Fruit fly (Drosophila melanogaster) whole organism, embryonic: ENCODE measurements around the gene CG10597.

Source experiments
- B-H1 ChIP-seq: fragments of 200-800 bp; sonication (Bioruptor generic); IDR thresholded peaks from 3 replicates; pipeline ENCODE4 v1.3.6; 2022; ENCODE audit warnings: missing biosample characterization, missing genetic modification characterization
- BEAF-32 ChIP-seq: fragments of 200-800 bp; sonication (Bioruptor generic); optimal IDR thresholded peaks from 3 replicates; lab custom pipeline; 2017; ENCODE audit warnings: missing biosample characterization, missing genetic modification characterization, mild to moderate bottlenecking, moderate library complexity, missing genetic modification reagents
- Bteb2 ChIP-seq: fragments of 200-800 bp; sonication (Bioruptor generic); optimal IDR thresholded peaks from 2 replicates; lab custom pipeline; 2016; ENCODE audit warnings: missing biosample characterization, missing genetic modification characterization
- CG10267 ChIP-seq: fragments of 200-800 bp; sonication (Bioruptor generic); optimal IDR thresholded peaks from 2 replicates; lab custom pipeline; 2018; ENCODE audit warnings: missing biosample characterization, mild to moderate bottlenecking, missing genetic modification characterization, moderate library complexity
- CG10321 ChIP-seq: fragments of 200-800 bp; sonication (Bioruptor generic); IDR thresholded peaks from 2 replicates; pipeline ENCODE4 v1.3.6; 2022; ENCODE audit warnings: missing biosample characterization, missing genetic modification characterization
- CG10979 ChIP-seq: fragments of 200-800 bp; sonication (Bioruptor generic); optimal IDR thresholded peaks from 2 replicates; lab custom pipeline; 2018; ENCODE audit warnings: missing biosample characterization, mild to moderate bottlenecking, missing genetic modification characterization, moderate library complexity
- CG11456 ChIP-seq: fragments of 200-800 bp; sonication (Bioruptor generic); IDR thresholded peaks from 3 replicates; pipeline ENCODE4 v1.3.6; 2022; ENCODE audit warnings: missing biosample characterization, missing genetic modification characterization
- CG11695 ChIP-seq: fragments of 200-800 bp; sonication (Bioruptor generic); IDR thresholded peaks from 3 replicates; pipeline ENCODE4 v1.3.6; 2022; ENCODE audit warnings: missing biosample characterization, missing genetic modification characterization
- CG12071 ChIP-seq: fragments of 200-800 bp; sonication (Bioruptor generic); optimal IDR thresholded peaks from 3 replicates; lab custom pipeline; 2018; ENCODE audit warnings: missing biosample characterization, mild to moderate bottlenecking, missing genetic modification characterization
- CG12104 ChIP-seq: fragments of 200-800 bp; sonication (Bioruptor generic); optimal IDR thresholded peaks from 3 replicates; lab custom pipeline; 2016; ENCODE audit warnings: missing biosample characterization, missing genetic modification characterization
- CG1233 ChIP-seq: fragments of 200-800 bp; sonication (Bioruptor generic); optimal IDR thresholded peaks from 4 replicates; lab custom pipeline; 2018; ENCODE audit warnings: missing biosample characterization, mild to moderate bottlenecking, missing genetic modification characterization
- CG13775 ChIP-seq: fragments of 200-800 bp; sonication (Bioruptor generic); optimal IDR thresholded peaks from 3 replicates; lab custom pipeline; 2017; ENCODE audit warnings: missing biosample characterization, mild to moderate bottlenecking, missing genetic modification characterization
- CG1603 ChIP-seq: fragments of 200-800 bp; sonication (Bioruptor generic); optimal IDR thresholded peaks from 2 replicates; lab custom pipeline; 2019; ENCODE audit warnings: missing biosample characterization, mild to moderate bottlenecking, missing genetic modification characterization, moderate library complexity
- CG17912 ChIP-seq: fragments of 200-800 bp; sonication (Bioruptor generic); optimal IDR thresholded peaks from 2 replicates; lab custom pipeline; 2018; ENCODE audit warnings: missing biosample characterization, mild to moderate bottlenecking, missing genetic modification characterization
- CG18599 ChIP-seq: fragments of 200-800 bp; sonication (Bioruptor generic); optimal IDR thresholded peaks from 3 replicates; lab custom pipeline; 2017; ENCODE audit warnings: missing biosample characterization, missing genetic modification characterization, mild to moderate bottlenecking, moderate library complexity, missing genetic modification reagents
- CG2678 ChIP-seq: fragments of 200-800 bp; sonication (Bioruptor generic); optimal IDR thresholded peaks from 3 replicates; lab custom pipeline; 2019; ENCODE audit warnings: missing biosample characterization, mild to moderate bottlenecking, missing genetic modification characterization, moderate library complexity
- CG4424 ChIP-seq: fragments of 200-800 bp; sonication (Bioruptor generic); optimal IDR thresholded peaks from 3 replicates; lab custom pipeline; 2016; ENCODE audit warnings: missing biosample characterization, missing genetic modification characterization
- CG4854 ChIP-seq: fragments of 200-800 bp; sonication (Bioruptor generic); optimal IDR thresholded peaks from 2 replicates; lab custom pipeline; 2016; ENCODE audit warnings: missing biosample characterization, missing genetic modification characterization, inconsistent platforms
- CG5180 ChIP-seq: fragments of 200-800 bp; sonication (Bioruptor generic); optimal IDR thresholded peaks from 3 replicates; lab custom pipeline; 2017; ENCODE audit warnings: missing biosample characterization, missing genetic modification characterization, mild to moderate bottlenecking, moderate library complexity, missing genetic modification reagents
- CG7745 ChIP-seq: fragments of 200-800 bp; sonication (Bioruptor generic); optimal IDR thresholded peaks from 2 replicates; lab custom pipeline; 2018; ENCODE audit warnings: missing biosample characterization, mild to moderate bottlenecking, missing genetic modification characterization, moderate library complexity
- CG8924 ChIP-seq: fragments of 200-800 bp; optimal IDR thresholded peaks from 3 replicates; lab custom pipeline; 2019; ENCODE audit warnings: missing biosample characterization, mild to moderate bottlenecking, missing genetic modification characterization, moderate library complexity
- CG8944 ChIP-seq: fragments of 200-800 bp; sonication (Bioruptor generic); optimal IDR thresholded peaks from 3 replicates; lab custom pipeline; 2016; ENCODE audit warnings: missing biosample characterization, missing genetic modification characterization
- Eip74EF ChIP-seq, 2 experiments: fragments of 200-800 bp in 1 of 2; fragments of >200 bp in 1 of 2; sonication (Bioruptor generic) in 1 of 2; optimal IDR thresholded peaks; 2 replicates each; lab custom pipeline; 2017 to 2019; ENCODE audit warnings: missing biosample characterization in 2 of 2, missing genetic modification characterization in 2 of 2, mild to moderate bottlenecking in 1 of 2, moderate library complexity in 1 of 2
- Hr3 ChIP-seq: fragments of 200-800 bp; sonication (Bioruptor generic); optimal IDR thresholded peaks from 3 replicates; lab custom pipeline; 2016; ENCODE audit warnings: missing biosample characterization, missing genetic modification characterization
- Nf-YA ChIP-seq: fragments of 200-800 bp; sonication (Bioruptor generic); IDR thresholded peaks from 2 replicates; pipeline ENCODE4 v1.3.6; 2022; ENCODE audit warnings: missing biosample characterization, missing genetic modification characterization
- Sox102F ChIP-seq: fragments of 200-800 bp; sonication (Bioruptor generic); optimal IDR thresholded peaks from 2 replicates; lab custom pipeline; 2018; ENCODE audit warnings: missing biosample characterization, mild to moderate bottlenecking, missing genetic modification characterization, moderate library complexity
- Sry-δ ChIP-seq: fragments of 200-800 bp; sonication (Bioruptor generic); optimal IDR thresholded peaks from 2 replicates; lab custom pipeline; 2016; ENCODE audit warnings: missing biosample characterization, missing genetic modification characterization
- Ssrp ChIP-seq: fragments of 200-800 bp; sonication (Bioruptor generic); optimal IDR thresholded peaks from 2 replicates; lab custom pipeline; 2018; ENCODE audit warnings: missing biosample characterization, mild to moderate bottlenecking, missing genetic modification characterization, moderate library complexity
- Tbp ChIP-seq: fragments of >200 bp; optimal IDR thresholded peaks from 2 replicates; lab custom pipeline; 2018; ENCODE audit warnings: missing biosample characterization, missing genetic modification characterization
- ab ChIP-seq: fragments of 200-800 bp; sonication (Bioruptor generic); optimal IDR thresholded peaks from 2 replicates; lab custom pipeline; 2016; ENCODE audit warnings: missing biosample characterization, missing genetic modification characterization
- bbx ChIP-seq: fragments of 200-800 bp; sonication (Bioruptor generic); IDR thresholded peaks from 2 replicates; pipeline ENCODE4 v1.3.6; 2022; ENCODE audit warnings: missing biosample characterization, missing genetic modification characterization; ENCODE audit not compliant: partially characterized antibody
- chm ChIP-seq: fragments of 200-800 bp; sonication (Bioruptor generic); IDR thresholded peaks from 2 replicates; pipeline ENCODE4 v1.3.6; 2022; ENCODE audit warnings: missing biosample characterization, missing genetic modification characterization
- crol ChIP-seq: fragments of 200-800 bp; sonication (Bioruptor generic); IDR thresholded peaks from 2 replicates; pipeline ENCODE4 v1.3.6; 2022; ENCODE audit warnings: missing biosample characterization, missing genetic modification characterization
- emc ChIP-seq: fragments of 200-800 bp; sonication (Bioruptor generic); optimal IDR thresholded peaks from 2 replicates; lab custom pipeline; 2016; ENCODE audit warnings: missing biosample characterization, missing genetic modification characterization
- ftz-f1 ChIP-seq: fragments of 200-800 bp; sonication (Bioruptor generic); optimal IDR thresholded peaks from 2 replicates; lab custom pipeline; 2016; ENCODE audit warnings: missing biosample characterization, missing genetic modification characterization
- grn ChIP-seq: fragments of 200-800 bp; sonication (Bioruptor generic); optimal IDR thresholded peaks from 3 replicates; lab custom pipeline; 2017; ENCODE audit warnings: missing biosample characterization, missing genetic modification characterization
- hkb ChIP-seq, 2 experiments: fragments of 200-800 bp in 1 of 2; fragments of >200 bp in 1 of 2; sonication (Bioruptor generic) in 1 of 2; IDR thresholded peaks in 1 of 2; optimal IDR thresholded peaks in 1 of 2; 2 replicates each; pipeline versions ENCODE4 v1.3.6 to Lab custom; 2017 to 2022; ENCODE audit warnings: missing biosample characterization in 1 of 2, missing genetic modification characterization in 1 of 2
- jumu ChIP-seq: fragments of 200-800 bp; sonication (Bioruptor generic); optimal IDR thresholded peaks from 3 replicates; lab custom pipeline; 2016; ENCODE audit warnings: missing biosample characterization, missing genetic modification characterization
- mld ChIP-seq: fragments of 200-800 bp; sonication (Bioruptor generic); IDR thresholded peaks from 3 replicates; pipeline ENCODE4 v1.3.6; 2022; ENCODE audit warnings: missing biosample characterization, missing genetic modification characterization; ENCODE audit not compliant: partially characterized antibody
- p53 ChIP-seq: fragments of 200-800 bp; sonication (Bioruptor generic); optimal IDR thresholded peaks from 2 replicates; lab custom pipeline; 2016; ENCODE audit warnings: missing biosample characterization, missing genetic modification characterization
- pb ChIP-seq: fragments of 200-800 bp; sonication (Bioruptor generic); optimal IDR thresholded peaks from 3 replicates; lab custom pipeline; 2016; ENCODE audit warnings: missing biosample characterization, missing genetic modification characterization
- pum ChIP-seq: fragments of 200-800 bp; sonication (Bioruptor generic); optimal IDR thresholded peaks from 2 replicates; lab custom pipeline; 2016; ENCODE audit warnings: missing biosample characterization, missing genetic modification characterization
- run ChIP-seq: fragments of 200-800 bp; sonication (Bioruptor generic); optimal IDR thresholded peaks from 3 replicates; lab custom pipeline; 2018; ENCODE audit warnings: missing biosample characterization, mild to moderate bottlenecking, missing genetic modification characterization
- scrt ChIP-seq: fragments of 200-800 bp; sonication (Bioruptor generic); optimal IDR thresholded peaks from 2 replicates; lab custom pipeline; 2018; ENCODE audit warnings: missing biosample characterization, mild to moderate bottlenecking, missing genetic modification characterization, moderate library complexity
- sima ChIP-seq: fragments of 200-800 bp; sonication (Bioruptor generic); optimal IDR thresholded peaks from 2 replicates; lab custom pipeline; 2016; ENCODE audit warnings: missing biosample characterization, missing genetic modification characterization
- sob ChIP-seq: fragments of 200-800 bp; sonication (Bioruptor generic); IDR thresholded peaks from 2 replicates; pipeline ENCODE4 v1.3.6; 2022; ENCODE audit warnings: missing biosample characterization, missing genetic modification characterization
- trem ChIP-seq: fragments of 200-800 bp; optimal IDR thresholded peaks from 3 replicates; lab custom pipeline; 2019; ENCODE audit warnings: missing biosample characterization, mild to moderate bottlenecking, missing genetic modification characterization, moderate library complexity
- trh ChIP-seq: fragments of 200-800 bp; sonication (Bioruptor generic); optimal IDR thresholded peaks from 2 replicates; lab custom pipeline; 2016; ENCODE audit warnings: missing biosample characterization, missing genetic modification characterization

The CG10597 gene

dm6 chrX:17181264-17182198 is 49.3 kb downstream of the CG10597 start (continued):
- peak; percentile 3 for TF ChIP-seq CG10267 (tag; lab: Kevin White, UChicago)
- TF ChIP-seq sob (GFP tag; lab: Robert Waterston, UW), result no peak
- TF ChIP-seq trem, result no peak
- TF ChIP-seq hkb (optimal IDR thresholded peaks at IDR 0.05; lab: Kevin White, UChicago), result no peak
- TF ChIP-seq hkb (GFP tag; IDR thresholded peaks at IDR 0.05; lab: Robert Waterston, UW), result peak; percentile 52; the same call in 1 of the 2 replicates
- TF ChIP-seq CG13775 (GFP tag; lab: Kevin White, UChicago), result peak; percentile 1
- no peak for TF ChIP-seq run (tag; lab: Kevin White, UChicago)
- TF ChIP-seq CG8944, result no peak
- peak; percentile 57 for TF ChIP-seq CG2678
- no peak for TF ChIP-seq CG17912
- no peak for TF ChIP-seq CG1603 (tag; lab: Kevin White, UChicago)
- TF ChIP-seq pum (GFP tag; lab: Kevin White, UChicago), result no peak
- no peak for TF ChIP-seq Nf-YA (GFP tag; lab: Robert Waterston, UW)
- TF ChIP-seq CG11695, result peak; percentile 51; the same call in 1 of the 3 replicates
- TF ChIP-seq ftz-f1, result no peak
- TF ChIP-seq CG11456 (GFP tag; lab: Robert Waterston, UW), result no peak
- no peak for TF ChIP-seq CG12104 (GFP tag; lab: Kevin White, UChicago)
- TF ChIP-seq B-H1, result no peak
- TF ChIP-seq sima (GFP tag; lab: Kevin White, UChicago), result no peak
- no peak for TF ChIP-seq pb (GFP tag; lab: Kevin White, UChicago)
- no peak for TF ChIP-seq scrt
- no peak for TF ChIP-seq trh (GFP tag; lab: Kevin White, UChicago)
- no peak for TF ChIP-seq emc (GFP tag; lab: Kevin White, UChicago)
- no peak for TF ChIP-seq Sry-δ
- TF ChIP-seq chm (GFP tag; lab: Robert Waterston, UW), result no peak
- no peak for TF ChIP-seq CG5180 (GFP tag; lab: Kevin White, UChicago)
- TF ChIP-seq CG12071 (GFP tag; lab: Kevin White, UChicago), result no peak
- no peak for TF ChIP-seq mld
- no peak for TF ChIP-seq grn (GFP tag; lab: Kevin White, UChicago)
- TF ChIP-seq bbx (GFP tag; lab: Robert Waterston, UW), result no peak
- TF ChIP-seq ab, result no peak
- TF ChIP-seq Hr3 (GFP tag; lab: Kevin White, UChicago), result no peak
- no peak for TF ChIP-seq jumu
- no peak for TF ChIP-seq CG4854 (GFP tag; lab: Kevin White, UChicago)
- TF ChIP-seq CG10979 (tag; lab: Kevin White, UChicago), result peak; percentile 42
- TF ChIP-seq CG10321, result peak; percentile 60
- peak; percentile 36 for TF ChIP-seq CG8924 (tag; lab: Kevin White, UChicago)
- peak; percentile 51; the same call in 1 of the 2 replicates for TF ChIP-seq crol (GFP tag; lab: Robert Waterston, UW)
- peak; percentile 22 for TF ChIP-seq CG18599
- TF ChIP-seq Eip74EF (GFP tag; optimal IDR thresholded peaks at IDR 0.05; lab: Kevin White, UChicago), result no peak
- no peak for TF ChIP-seq Tbp (GFP tag; lab: Kevin White, UChicago)
- no peak for TF ChIP-seq CG7745 (tag; lab: Kevin White, UChicago)
- TF ChIP-seq p53 (GFP tag; lab: Kevin White, UChicago), result no peak
- peak; percentile 39 for TF ChIP-seq Ssrp (tag; lab: Kevin White, UChicago)
- no peak for TF ChIP-seq Bteb2 (GFP tag; lab: Kevin White, UChicago)
- TF ChIP-seq CG1233 (GFP tag; lab: Kevin White, UChicago), result peak; percentile 6
- TF ChIP-seq BEAF-32 (GFP tag; lab: Kevin White, UChicago), result no peak
- TF ChIP-seq CG4424 (GFP tag; lab: Kevin White, UChicago), result peak; percentile 42
- peak; percentile 48 for TF ChIP-seq Sox102F (GFP tag; lab: Kevin White, UChicago)
